Worm (Caenorhabditis elegans) whole organism, L4/young adult: Measurements from ENCODE around the gene F43C1.5.

Experiments
- W03F9.2 ChIP-seq: fragments of 150-350 bp; optimal IDR thresholded peaks from 2 replicates; lab custom pipeline; 2014; ENCODE audit warnings: missing biosample characterization, missing genetic modification characterization
- dao-5 ChIP-seq: sonication (generic microtip); optimal IDR thresholded peaks from 2 replicates; lab custom pipeline; 2016; ENCODE audit warnings: missing genotype, missing genetic modification characterization, moderate library complexity, missing compliant biosample characterization
- him-1 ChIP-seq: sonication (generic microtip); optimal IDR thresholded peaks from 2 replicates; lab custom pipeline; 2016; ENCODE audit warnings: missing genotype, missing genetic modification reagents, missing genetic modification characterization, missing compliant biosample characterization

DNA sequence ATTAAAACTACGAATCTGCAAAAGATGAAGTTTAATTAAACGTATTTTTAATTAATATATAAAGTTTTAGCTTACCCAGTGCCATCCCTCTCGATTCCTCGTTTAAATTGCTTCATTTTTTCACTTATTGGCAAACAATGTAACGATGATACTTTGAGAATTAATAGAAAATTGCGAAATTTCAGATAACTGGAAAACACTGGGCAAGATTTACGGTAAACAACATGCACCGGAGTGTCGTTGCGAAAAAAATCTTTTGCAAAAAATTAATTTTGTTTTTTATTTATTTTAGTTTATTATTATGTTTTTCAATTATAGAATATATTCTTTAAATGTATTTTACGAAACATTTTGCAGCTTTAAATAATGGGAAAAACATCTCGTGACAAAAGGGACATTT, 24.9 kb upstream of the F43C1.5 start, which contains the start of the genes pelo-1 and R74.7:
- TF ChIP-seq him-1 (tag; lab: Kevin White, UChicago) (no peak), dao-5 (no peak), W03F9.2 (tag; lab: Kevin White, UChicago) (no peak)
